Fruit fly (Drosophila melanogaster) whole organism, embryonic: Measurements from ENCODE around the gene CG5446.

Experiments
- Ada2b ChIP-seq: fragments of 200-800 bp; sonication (Bioruptor generic); IDR thresholded peaks from 2 replicates; pipeline ENCODE4 v1.3.6; 2022; ENCODE audit warnings: missing biosample characterization, missing genetic modification characterization
- CG10959 ChIP-seq: fragments of 200-800 bp; sonication (Bioruptor generic); IDR thresholded peaks from 2 replicates; pipeline ENCODE4 v1.3.6; 2022; ENCODE audit warnings: missing biosample characterization, missing genetic modification characterization
- CG11504 ChIP-seq: fragments of 200-800 bp; sonication (Bioruptor generic); optimal IDR thresholded peaks from 3 replicates; lab custom pipeline; 2019; ENCODE audit warnings: missing biosample characterization, mild to moderate bottlenecking, missing genetic modification characterization, moderate library complexity
- CG11560 ChIP-seq: fragments of 200-800 bp; sonication (Bioruptor generic); IDR thresholded peaks from 3 replicates; pipeline ENCODE4 v1.3.6; 2022; ENCODE audit warnings: missing biosample characterization, missing genetic modification characterization
- CG12104 ChIP-seq: fragments of 200-800 bp; sonication (Bioruptor generic); optimal IDR thresholded peaks from 3 replicates; lab custom pipeline; 2016; ENCODE audit warnings: missing biosample characterization, missing genetic modification characterization
- CG13894 ChIP-seq: fragments of 200-800 bp; sonication (Bioruptor generic); optimal IDR thresholded peaks from 3 replicates; lab custom pipeline; 2018; ENCODE audit warnings: missing biosample characterization, mild to moderate bottlenecking, missing genetic modification characterization, moderate library complexity
- CG15514 ChIP-seq: fragments of 200-800 bp; sonication (Bioruptor generic); optimal IDR thresholded peaks from 3 replicates; lab custom pipeline; 2017; ENCODE audit warnings: missing biosample characterization, missing genetic modification characterization, mild to moderate bottlenecking, moderate library complexity, missing genetic modification reagents
- CG17359 ChIP-seq: fragments of 200-800 bp; sonication (Bioruptor generic); optimal IDR thresholded peaks from 3 replicates; lab custom pipeline; 2018; ENCODE audit warnings: missing biosample characterization, mild to moderate bottlenecking, missing genetic modification characterization, moderate library complexity
- CG31365 ChIP-seq: fragments of 200-800 bp; sonication (Bioruptor generic); optimal IDR thresholded peaks from 2 replicates; lab custom pipeline; 2018; ENCODE audit warnings: missing biosample characterization, mild to moderate bottlenecking, missing genetic modification characterization
- CG3163 ChIP-seq: fragments of 200-800 bp; sonication (Bioruptor generic); optimal IDR thresholded peaks from 3 replicates; lab custom pipeline; 2016; ENCODE audit warnings: missing biosample characterization, missing genetic modification characterization
- CG5953 ChIP-seq: fragments of 200-800 bp; sonication (Bioruptor generic); IDR thresholded peaks from 2 replicates; pipeline ENCODE4 v1.3.6; 2022; ENCODE audit warnings: missing biosample characterization, missing genetic modification characterization
- CG9797 ChIP-seq: fragments of 200-800 bp; sonication (Bioruptor generic); optimal IDR thresholded peaks from 3 replicates; lab custom pipeline; 2018; ENCODE audit warnings: missing biosample characterization, mild to moderate bottlenecking, missing genetic modification characterization
- D ChIP-seq, 2 experiments: fragments of 200-800 bp in 1 of 2; fragments of >200 bp in 1 of 2; sonication (Bioruptor generic) in 1 of 2; optimal IDR thresholded peaks; 2 replicates in 1 of 2; 3 replicates in 1 of 2; lab custom pipeline; 2017; ENCODE audit warnings: mild to moderate bottlenecking in 1 of 2, missing biosample characterization in 1 of 2, missing genetic modification characterization in 1 of 2, missing genetic modification reagents in 1 of 2
- Deaf1 ChIP-seq: fragments of 200-800 bp; optimal IDR thresholded peaks from 3 replicates; lab custom pipeline; 2019; ENCODE audit warnings: missing biosample characterization, mild to moderate bottlenecking, missing genetic modification characterization, moderate library complexity
- ERR ChIP-seq: fragments of 200-800 bp; sonication (Bioruptor generic); optimal IDR thresholded peaks from 2 replicates; lab custom pipeline; 2016; ENCODE audit warnings: missing biosample characterization, missing genetic modification characterization
- Fer2 ChIP-seq: fragments of 200-800 bp; sonication (Bioruptor generic); optimal IDR thresholded peaks from 2 replicates; lab custom pipeline; 2018; ENCODE audit warnings: missing biosample characterization, mild to moderate bottlenecking, missing genetic modification characterization, moderate library complexity
- GATAe ChIP-seq: fragments of 200-800 bp; sonication (Bioruptor generic); conservative IDR thresholded peaks from 2 replicates; pipeline ENCODE4 v1.3.6; 2022; ENCODE audit warnings: missing biosample characterization, missing genetic modification characterization
- HLH4C ChIP-seq: fragments of 200-800 bp; sonication (Bioruptor generic); IDR thresholded peaks from 3 replicates; pipeline ENCODE4 v1.3.6; 2022; ENCODE audit warnings: missing biosample characterization, missing genetic modification characterization; ENCODE audit not compliant: partially characterized antibody
- Jarid2 ChIP-seq: fragments of 200-800 bp; sonication (Bioruptor generic); optimal IDR thresholded peaks from 3 replicates; lab custom pipeline; 2017; ENCODE audit warnings: mild to moderate bottlenecking, missing biosample characterization, missing genetic modification reagents, missing genetic modification characterization
- Meics ChIP-seq: fragments of 200-800 bp; sonication (Bioruptor generic); optimal IDR thresholded peaks from 2 replicates; lab custom pipeline; 2017; ENCODE audit warnings: missing biosample characterization, mild to moderate bottlenecking, missing genetic modification characterization
- Rx ChIP-seq: fragments of 200-800 bp; sonication (Bioruptor generic); IDR thresholded peaks from 2 replicates; pipeline ENCODE4 v1.3.6; 2022; ENCODE audit warnings: missing biosample characterization, missing genetic modification characterization
- Trl ChIP-seq, 3 experiments: fragments of >200 bp in 2 of 3; fragments of 200-800 bp in 1 of 3; sonication (Bioruptor generic) in 1 of 3; optimal IDR thresholded peaks; 2 replicates in 1 of 3; 3 replicates in 2 of 3; lab custom pipeline; 2016 to 2017; ENCODE audit warnings: missing biosample characterization in 1 of 3, missing genetic modification characterization in 1 of 3
- YL-1 ChIP-seq: fragments of 200-800 bp; sonication (Bioruptor generic); optimal IDR thresholded peaks from 3 replicates; lab custom pipeline; 2017; ENCODE audit warnings: missing biosample characterization, mild to moderate bottlenecking, missing genetic modification characterization
- bbx ChIP-seq: fragments of 200-800 bp; sonication (Bioruptor generic); IDR thresholded peaks from 2 replicates; pipeline ENCODE4 v1.3.6; 2022; ENCODE audit warnings: missing biosample characterization, missing genetic modification characterization; ENCODE audit not compliant: partially characterized antibody
- corto ChIP-seq: fragments of 200-800 bp; sonication (Bioruptor generic); optimal IDR thresholded peaks from 2 replicates; lab custom pipeline; 2016; ENCODE audit warnings: missing biosample characterization, mild to moderate bottlenecking, missing genetic modification characterization, moderate library complexity
- exex ChIP-seq: fragments of 200-800 bp; sonication (Bioruptor generic); optimal IDR thresholded peaks from 4 replicates; lab custom pipeline; 2018; ENCODE audit warnings: missing biosample characterization, mild to moderate bottlenecking, missing genetic modification characterization, moderate library complexity
- hth ChIP-seq: fragments of >200 bp; optimal IDR thresholded peaks from 2 replicates; lab custom pipeline; 2017; ENCODE audit warnings: inconsistent platforms
- knrl ChIP-seq: fragments of 200-800 bp; sonication (Bioruptor generic); IDR thresholded peaks from 3 replicates; pipeline ENCODE4 v1.3.6; 2022; ENCODE audit warnings: missing biosample characterization, missing genetic modification characterization; ENCODE audit not compliant: partially characterized antibody
- lab ChIP-seq: fragments of 200-800 bp; sonication (Bioruptor generic); optimal IDR thresholded peaks from 3 replicates; lab custom pipeline; 2017; ENCODE audit warnings: missing biosample characterization, missing genetic modification characterization, mild to moderate bottlenecking, moderate library complexity, missing genetic modification reagents
- lbe ChIP-seq: fragments of 200-800 bp; sonication (Bioruptor generic); optimal IDR thresholded peaks from 2 replicates; lab custom pipeline; 2016; ENCODE audit warnings: missing biosample characterization, mild to moderate bottlenecking, missing genetic modification characterization
- mam ChIP-seq: fragments of 200-800 bp; sonication (Bioruptor generic); optimal IDR thresholded peaks from 3 replicates; lab custom pipeline; 2016; ENCODE audit warnings: missing biosample characterization, missing genetic modification characterization
- mirr ChIP-seq: fragments of 200-800 bp; sonication (Bioruptor generic); optimal IDR thresholded peaks from 3 replicates; lab custom pipeline; 2018; ENCODE audit warnings: missing biosample characterization, mild to moderate bottlenecking, missing genetic modification characterization
- pnt ChIP-seq: fragments of 200-800 bp; sonication (Bioruptor generic); optimal IDR thresholded peaks from 3 replicates; lab custom pipeline; 2016; ENCODE audit warnings: missing biosample characterization, missing genetic modification characterization
- repo ChIP-seq: fragments of 200-800 bp; sonication (Bioruptor generic); optimal IDR thresholded peaks from 2 replicates; lab custom pipeline; 2016; ENCODE audit warnings: missing biosample characterization, missing genetic modification characterization
- sc ChIP-seq, 3 experiments: fragments of >200 bp in 2 of 3; fragments of 200-800 bp in 1 of 3; sonication (Bioruptor generic) in 1 of 3; optimal IDR thresholded peaks; 2 replicates in 2 of 3; 3 replicates in 1 of 3; lab custom pipeline; 2017; ENCODE audit warnings: mild to moderate bottlenecking in 1 of 3, missing biosample characterization in 1 of 3, missing genetic modification characterization in 1 of 3, missing genetic modification reagents in 1 of 3
- sd ChIP-seq: fragments of 200-800 bp; sonication (Bioruptor generic); optimal IDR thresholded peaks from 3 replicates; lab custom pipeline; 2018; ENCODE audit warnings: missing biosample characterization, mild to moderate bottlenecking, missing genetic modification characterization, moderate library complexity
- sqz ChIP-seq: fragments of 200-800 bp; sonication (Bioruptor generic); optimal IDR thresholded peaks from 3 replicates; lab custom pipeline; 2018; ENCODE audit warnings: missing biosample characterization, mild to moderate bottlenecking, missing genetic modification characterization

Gene CG5446

dm6 chr2L:12455049-12455448 lies 27.5 kb upstream of the CG5446 start (continued):
- TF ChIP-seq CG12104: no peak
- TF ChIP-seq knrl (GFP tag; lab: Robert Waterston, UW): no peak
- no peak for TF ChIP-seq CG31365 (tag; lab: Kevin White, UChicago)
- TF ChIP-seq HLH4C (GFP tag; lab: Robert Waterston, UW): no peak
- TF ChIP-seq YL-1 (GFP tag; lab: Kevin White, UChicago): no peak
- no peak for TF ChIP-seq CG17359 (tag; lab: Kevin White, UChicago)
- no peak for TF ChIP-seq hth (lab: Kevin White, UChicago)
- TF ChIP-seq Fer2: no peak
- no peak for TF ChIP-seq mam
- TF ChIP-seq CG13894 (tag; lab: Kevin White, UChicago): no peak
- TF ChIP-seq CG5953 (GFP tag; lab: Robert Waterston, UW): no peak
- no peak for TF ChIP-seq CG9797 (GFP tag; lab: Kevin White, UChicago)
- TF ChIP-seq D (optimal IDR thresholded peaks at IDR 0.05; lab: Kevin White, UChicago): no peak
- no peak for TF ChIP-seq D (GFP tag; optimal IDR thresholded peaks at IDR 0.05; lab: Kevin White, UChicago)

- TF ChIP-seq sd (tag; lab: Kevin White, UChicago) (peak; percentile 0), sc (optimal IDR thresholded peaks at IDR 0.05; lab: Kevin White, UChicago) (no peak), sc (GFP tag; optimal IDR thresholded peaks at IDR 0.05; lab: Kevin White, UChicago) (no peak), exex (tag; lab: Kevin White, UChicago) (peak; percentile 95), pnt (GFP tag; lab: Kevin White, UChicago) (no peak), bbx (GFP tag; lab: Robert Waterston, UW) (no peak), CG11560 (tag; lab: Robert Waterston, UW) (no peak)
Observed at dm6 chr2L:12453192-12453800, 25.8 kb upstream of the CG5446 start, which contains the start of gene CG5418. CG5418 (minus strand) TSS chr2L:12453242.

dm6 chr2L:12448082-12448621 lies 20.6 kb upstream of the CG5446 start, which contains the start of the genes CG5421 and Oatp33Eb:
CG5421 (minus strand) TSS chr2L:12448132.
Oatp33Eb (plus strand) TSS chr2L:12448484.
- peak; percentile 54 for TF ChIP-seq Deaf1 (tag; lab: Kevin White, UChicago)
- TF ChIP-seq ERR (GFP tag; lab: Kevin White, UChicago): no peak
- peak; percentile 8 for TF ChIP-seq CG3163 (GFP tag; lab: Kevin White, UChicago)
- TF ChIP-seq Jarid2 (GFP tag; lab: Kevin White, UChicago): peak; percentile 70
- TF ChIP-seq Trl (optimal IDR thresholded peaks at IDR 0.05; lab: Kevin White, UChicago): peak in 1 of 2 experiments; percentile 2
- TF ChIP-seq Trl (GFP tag; optimal IDR thresholded peaks at IDR 0.05; lab: Kevin White, UChicago): no peak
- TF ChIP-seq CG15514 (GFP tag; lab: Kevin White, UChicago): peak; percentile 12
- peak; percentile 50 for TF ChIP-seq mirr
- TF ChIP-seq lab: peak; percentile 22
- no peak for TF ChIP-seq Rx (GFP tag; lab: Robert Waterston, UW)
- TF ChIP-seq GATAe: peak; percentile 55; the same call in 1 of the 2 replicates
- TF ChIP-seq corto (GFP tag; lab: Kevin White, UChicago): peak; percentile 1
- TF ChIP-seq Meics (GFP tag; lab: Kevin White, UChicago): no peak
- peak; percentile 35 for TF ChIP-seq lbe (GFP tag; lab: Kevin White, UChicago)
- TF ChIP-seq repo (GFP tag; lab: Kevin White, UChicago): no peak
- TF ChIP-seq Ada2b (GFP tag; lab: Robert Waterston, UW): no peak
- no peak for TF ChIP-seq CG13894 (tag; lab: Kevin White, UChicago)
- TF ChIP-seq CG11504: peak; percentile 99
- peak; percentile 34 for TF ChIP-seq exex (tag; lab: Kevin White, UChicago)
- TF ChIP-seq CG10959 (GFP tag; lab: Robert Waterston, UW): no peak
- peak; percentile 10 for TF ChIP-seq sqz (GFP tag; lab: Kevin White, UChicago)
